Worm (Caenorhabditis elegans) whole organism, L1 larva: ENCODE data around the gene F23B12.1.

Source experiments
- C16A3.4 ChIP-seq: fragments of 150-350 bp; optimal IDR thresholded peaks from 2 replicates; lab custom pipeline; 2014; ENCODE audit warnings: missing biosample characterization, missing genetic modification characterization
- Y116A8C.19 ChIP-seq: sonication (generic microtip); optimal IDR thresholded peaks from 2 replicates; lab custom pipeline; 2016; ENCODE audit warnings: missing compliant biosample characterization, missing genetic modification characterization, borderline replicate concordance
- fos-1 ChIP-seq: fragments of 150-350 bp; optimal IDR thresholded peaks from 2 replicates; lab custom pipeline; 2014; ENCODE audit warnings: missing biosample characterization, missing genetic modification characterization
- lir-3 ChIP-seq: sonication (generic microtip); optimal IDR thresholded peaks from 2 replicates; lab custom pipeline; 2016; ENCODE audit warnings: mild to moderate bottlenecking, missing genetic modification characterization, moderate library complexity, missing compliant biosample characterization; ENCODE audit not compliant: poor library complexity
- pqm-1 ChIP-seq: sonication (generic microtip); optimal IDR thresholded peaks from 3 replicates; lab custom pipeline; 2017; ENCODE audit warnings: missing biosample characterization, missing genetic modification characterization
- unc-86 ChIP-seq: sonication (generic microtip); optimal IDR thresholded peaks from 2 replicates; lab custom pipeline; 2016; ENCODE audit warnings: missing genetic modification characterization, missing compliant biosample characterization

DNA sequence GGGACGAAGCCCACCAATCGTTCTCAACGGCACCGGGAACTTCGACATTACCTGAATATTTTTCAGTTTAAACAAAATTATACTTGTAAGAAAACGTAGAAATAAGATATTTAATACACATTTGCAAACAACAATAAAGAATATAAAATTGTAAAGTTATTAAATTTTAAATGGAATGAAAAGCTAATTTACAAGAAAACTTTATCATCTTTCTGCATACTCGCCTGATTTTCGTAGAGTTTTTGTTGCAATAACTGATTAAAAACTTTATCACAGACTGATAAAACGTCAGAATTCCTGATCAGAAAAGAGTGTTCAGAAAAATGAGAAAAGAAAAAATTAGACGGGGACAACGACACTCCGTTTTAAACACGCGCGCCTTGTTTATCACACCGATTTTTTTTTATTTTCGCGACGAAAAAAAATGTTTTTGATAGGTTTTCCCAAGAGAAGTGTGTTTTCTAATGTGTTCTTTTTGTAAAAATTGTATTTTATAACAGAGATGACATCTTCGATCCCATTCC is 18.3 kb downstream of the F23B12.1 start, which contains the start of the genes dlat-1 and fntb-1:
- TF ChIP-seq C16A3.4 (tag; lab: Kevin White, UChicago) (no peak), fos-1 (tag; lab: Kevin White, UChicago) (no peak), Y116A8C.19 (no peak), lir-3 (tag; lab: Kevin White, UChicago) (no peak), unc-86 (tag; lab: Kevin White, UChicago) (no peak), pqm-1 (tag; lab: Kevin White, UChicago) (peak; percentile 13)
